Fruit fly (Drosophila melanogaster): ENCODE measurements around the gene CG42780.

CG42780 gene

DNA sequence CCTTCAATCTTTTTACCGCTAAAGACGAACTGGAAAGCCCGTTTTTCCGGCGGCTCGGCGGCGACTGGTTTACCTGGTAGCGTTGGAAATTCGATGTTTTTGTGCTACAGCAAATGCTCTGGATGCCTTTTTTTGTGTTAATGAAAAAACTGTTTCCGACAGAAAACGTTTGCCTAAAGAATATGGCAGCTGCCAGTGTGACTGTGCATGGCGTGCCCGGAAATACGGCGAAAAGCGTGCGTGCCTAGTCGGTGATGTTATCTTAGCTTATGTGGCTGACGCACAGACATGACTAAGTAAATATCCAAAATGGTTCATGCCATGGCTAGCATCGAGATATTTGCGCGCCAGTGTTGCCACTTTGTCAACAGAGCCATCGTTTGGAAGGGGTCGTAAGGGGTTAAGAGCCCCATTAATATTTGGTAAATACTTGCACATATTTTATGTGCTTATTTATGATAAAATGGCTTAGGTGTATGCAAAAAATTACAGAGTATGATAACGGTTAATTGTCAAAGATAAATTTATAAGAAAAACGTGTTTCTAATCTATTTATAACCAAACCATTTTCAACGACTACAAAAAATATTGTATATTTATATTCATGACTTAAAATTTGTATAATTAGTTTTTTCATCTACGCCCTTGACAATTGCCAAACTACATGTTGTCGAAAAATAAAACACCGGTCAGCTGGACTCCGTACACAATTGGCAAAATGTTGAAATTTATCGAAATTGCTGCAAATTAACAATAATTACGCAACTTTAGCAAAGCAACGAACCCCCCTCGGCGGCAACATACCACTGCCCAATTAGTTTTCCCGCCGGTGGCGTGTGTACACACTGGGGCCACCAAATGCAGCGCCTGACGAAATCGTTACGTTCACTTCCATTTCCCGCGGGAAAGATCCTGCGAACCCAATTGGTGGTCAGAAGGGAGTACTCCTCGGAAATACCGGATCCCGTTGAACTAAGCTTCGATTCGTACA, 45.7 kb downstream of the CG42780 start, which contains the start of gene CG2059 (continued):
- peak; percentile 29 for TF ChIP-seq Dad (GFP tag; optimal IDR thresholded peaks at IDR 0.05)
- TF ChIP-seq gsb-n (tag; optimal IDR thresholded peaks at IDR 0.05) = peak; percentile 8
- peak; percentile 5 for TF ChIP-seq CG11723 (GFP tag; optimal IDR thresholded peaks at IDR 0.05)
- peak; percentile 26 for TF ChIP-seq CG1602 (GFP tag; optimal IDR thresholded peaks at IDR 0.05)
- TF ChIP-seq CG12299 (tag; optimal IDR thresholded peaks at IDR 0.05) = peak; percentile 19
- TF ChIP-seq peb (GFP tag; IDR thresholded peaks at IDR 0.05) = no peak
- peak; percentile 37 for TF ChIP-seq CG13424 (tag; optimal IDR thresholded peaks at IDR 0.05)
- no peak for TF ChIP-seq nerfin-2 (GFP tag; IDR thresholded peaks at IDR 0.05; ENCODE audit: partially characterized antibody)
- TF ChIP-seq cato (GFP tag; optimal IDR thresholded peaks at IDR 0.05; ENCODE audit: borderline replicate concordance) = no peak
- no peak for TF ChIP-seq C15 (GFP tag; IDR thresholded peaks at IDR 0.05)
- no peak for TF ChIP-seq Optix (GFP tag; IDR thresholded peaks at IDR 0.05)
- TF ChIP-seq cad (GFP tag; optimal IDR thresholded peaks at IDR 0.05) = no peak
- TF ChIP-seq CG14860 (GFP tag; IDR thresholded peaks at IDR 0.05; ENCODE audit: partially characterized antibody) = no peak
- TF ChIP-seq Camta (GFP tag; optimal IDR thresholded peaks at IDR 0.05) = no peak
- peak; percentile 33 for TF ChIP-seq Scr (GFP tag; IDR thresholded peaks at IDR 0.05; ENCODE audit: partially characterized antibody)
- peak; percentile 22 for TF ChIP-seq Sry-β (GFP tag; optimal IDR thresholded peaks at IDR 0.05)
- no peak for TF ChIP-seq H15 (GFP tag; IDR thresholded peaks at IDR 0.05)
- peak; percentile 17 for TF ChIP-seq Nf-YC (tag; optimal IDR thresholded peaks at IDR 0.05)
- peak; percentile 22; the same call in 2 of the 3 replicates for TF ChIP-seq tgo (GFP tag; IDR thresholded peaks at IDR 0.05)
- peak; percentile 68 for TF ChIP-seq mam (GFP tag; optimal IDR thresholded peaks at IDR 0.05)
- TF ChIP-seq dmrt99B (tag; optimal IDR thresholded peaks at IDR 0.05) = peak; percentile 19
- TF ChIP-seq B-H2 (GFP tag; optimal IDR thresholded peaks at IDR 0.05) = peak; percentile 71
- no peak for TF ChIP-seq CG43689 (GFP tag; IDR thresholded peaks at IDR 0.05)
- peak; percentile 58 for TF ChIP-seq CG16813 (GFP tag; IDR thresholded peaks at IDR 0.05; ENCODE audit: partially characterized antibody)
- peak; percentile 31 for TF ChIP-seq slp2 (GFP tag; optimal IDR thresholded peaks at IDR 0.05)
- TF ChIP-seq CG10565 (GFP tag; optimal IDR thresholded peaks at IDR 0.05) = no peak
- TF ChIP-seq Hmx (GFP tag; optimal IDR thresholded peaks at IDR 0.05) = no peak
- TF ChIP-seq MBD-R2 (GFP tag; IDR thresholded peaks at IDR 0.05) = peak; percentile 77
- TF ChIP-seq aop (GFP tag; IDR thresholded peaks at IDR 0.05) = no peak
- no peak for TF ChIP-seq jing (GFP tag; optimal IDR thresholded peaks at IDR 0.05)
- TF ChIP-seq odd (GFP tag; optimal IDR thresholded peaks at IDR 0.05) = no peak
- TF ChIP-seq tx (GFP tag; optimal IDR thresholded peaks at IDR 0.05) = no peak
- peak; percentile 66 for TF ChIP-seq CG3163 (GFP tag; optimal IDR thresholded peaks at IDR 0.05)
- peak; percentile 48 for TF ChIP-seq CG9609 (GFP tag; optimal IDR thresholded peaks at IDR 0.05)
- 0 out of 2 replicates have a peak, but pooled peaks have one; percentile 9 for TF ChIP-seq Xrp1 (GFP tag; IDR thresholded peaks at IDR 0.05)
- TF ChIP-seq Vsx1 (GFP tag; optimal IDR thresholded peaks at IDR 0.05) = no peak
- TF ChIP-seq Elba2 (GFP tag; optimal IDR thresholded peaks at IDR 0.05) = peak; percentile 84
- TF ChIP-seq CG15073 (GFP tag; optimal IDR thresholded peaks at IDR 0.05) = no peak
- no peak for TF ChIP-seq CG11695 (GFP tag; IDR thresholded peaks at IDR 0.05)
- TF ChIP-seq CG18599 (GFP tag; optimal IDR thresholded peaks at IDR 0.05) = peak; percentile 21
- peak; percentile 44 for TF ChIP-seq CG18262 (tag; optimal IDR thresholded peaks at IDR 0.05)
- TF ChIP-seq Drgx (GFP tag; IDR thresholded peaks at IDR 0.05) = no peak
- peak; percentile 63 for TF ChIP-seq CG17361 (GFP tag; IDR thresholded peaks at IDR 0.05)
- peak; percentile 12 for TF ChIP-seq vfl (GFP tag; optimal IDR thresholded peaks at IDR 0.05)
- peak; percentile 32 for TF ChIP-seq Dip3 (GFP tag; optimal IDR thresholded peaks at IDR 0.05)
- TF ChIP-seq sc (optimal IDR thresholded peaks at IDR 0.05) = no peak
- no peak for TF ChIP-seq sc (GFP tag; optimal IDR thresholded peaks at IDR 0.05)
- TF ChIP-seq vvl (GFP tag; IDR thresholded peaks at IDR 0.05) = peak; percentile 72
- TF ChIP-seq Usf (GFP tag; optimal IDR thresholded peaks at IDR 0.05) = peak; percentile 31
